Worm (Caenorhabditis elegans) whole organism, L4 larva: ENCODE results near the gene C32H11.3.

Source experiments
- F26F4.8 ChIP-seq: fragments of 200-800 bp; sonication (Bioruptor generic); conservative IDR thresholded peaks from 2 replicates; pipeline ENCODE4 v1.3.6; 2022; ENCODE audit warnings: missing genetic modification characterization, missing compliant biosample characterization
- T26A8.4 ChIP-seq: fragments of 200-800 bp; sonication (Bioruptor generic); IDR thresholded peaks from 2 replicates; pipeline ENCODE4 v1.3.6; 2022; ENCODE audit warnings: missing genetic modification characterization, missing compliant biosample characterization
- ceh-28 ChIP-seq: fragments of 150-350 bp; optimal IDR thresholded peaks from 2 replicates; lab custom pipeline; 2014; ENCODE audit warnings: missing biosample characterization, missing genetic modification reagents, missing genetic modification characterization
- daf-19 ChIP-seq: fragments of 200-800 bp; sonication (Bioruptor generic); conservative IDR thresholded peaks from 2 replicates; pipeline ENCODE4 v1.3.6; 2022; ENCODE audit warnings: missing genetic modification characterization, missing compliant biosample characterization
- egl-27 ChIP-seq: sonication (generic microtip); optimal IDR thresholded peaks from 3 replicates; lab custom pipeline; 2017; ENCODE audit warnings: missing biosample characterization, missing genetic modification reagents, missing genetic modification characterization
- fos-1 ChIP-seq: fragments of 150-350 bp; optimal IDR thresholded peaks from 2 replicates; lab custom pipeline; 2014; ENCODE audit warnings: missing biosample characterization, missing genetic modification characterization
- mdt-29 ChIP-seq: fragments of 200-800 bp; sonication (Bioruptor generic); IDR thresholded peaks from 2 replicates; pipeline ENCODE4 v1.3.6; 2022; ENCODE audit warnings: missing genetic modification reagents, missing genetic modification characterization, missing compliant biosample characterization
- mep-1 ChIP-seq: fragments of 150-350 bp; sonication (generic microtip); optimal IDR thresholded peaks from 3 replicates; lab custom pipeline; 2014; ENCODE audit warnings: missing biosample characterization, missing genetic modification characterization
- nhr-237 ChIP-seq: sonication (generic microtip); optimal IDR thresholded peaks from 2 replicates; lab custom pipeline; 2017; ENCODE audit warnings: missing biosample characterization, missing genetic modification characterization
- nhr-25 ChIP-seq: sonication (generic microtip); optimal IDR thresholded peaks from 2 replicates; lab custom pipeline; 2017; ENCODE audit warnings: missing genetic modification characterization, mild to moderate bottlenecking, missing compliant biosample characterization, antibody characterized with exemption, moderate library complexity, borderline replicate concordance; ENCODE audit not compliant: insufficient read depth
- skn-1 ChIP-seq: fragments of 150-350 bp; optimal IDR thresholded peaks from 2 replicates; lab custom pipeline; 2014; ENCODE audit warnings: missing biosample characterization, missing genetic modification characterization
- snpc-4 ChIP-seq: fragments of 150-350 bp; optimal IDR thresholded peaks from 2 replicates; lab custom pipeline; 2014; ENCODE audit warnings: missing biosample characterization, missing genetic modification characterization

DNA sequence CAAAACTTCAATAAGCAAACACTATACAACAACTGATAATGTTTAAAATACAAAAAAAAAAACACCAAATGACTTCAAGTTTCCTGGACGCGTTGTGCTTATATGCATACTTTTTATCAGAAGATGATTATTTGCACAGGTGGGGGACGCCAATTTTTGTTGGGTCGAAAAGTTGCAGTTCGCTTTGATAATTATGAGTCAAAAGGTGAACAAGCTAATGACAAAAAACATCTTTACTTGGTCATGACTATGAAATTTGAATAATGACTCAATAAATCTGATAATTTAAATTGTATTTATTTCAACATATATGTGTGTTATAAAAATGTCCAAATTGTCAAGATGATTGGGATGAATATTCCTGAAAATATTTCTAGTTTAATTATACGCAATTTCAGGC, 35.2 kb upstream of the C32H11.3 start, which contains the start of gene ZK896.4:
- no peak for TF ChIP-seq fos-1 (tag; lab: Kevin White, UChicago)
- no peak for TF ChIP-seq snpc-4 (tag; lab: Kevin White, UChicago)
- TF ChIP-seq nhr-25 (tag; lab: Kevin White, UChicago) = no peak
- TF ChIP-seq F26F4.8 = no peak
- no peak for TF ChIP-seq ceh-28
- TF ChIP-seq skn-1 (tag; lab: Kevin White, UChicago) = no peak
- TF ChIP-seq daf-19 (GFP tag; lab: Robert Waterston, UW) = no peak
- TF ChIP-seq mdt-29 (GFP tag; lab: Robert Waterston, UW) = no peak
- TF ChIP-seq nhr-237 (tag; lab: Kevin White, UChicago) = no peak
- no peak for TF ChIP-seq egl-27 (tag; lab: Kevin White, UChicago)
- TF ChIP-seq T26A8.4 (GFP tag; lab: Robert Waterston, UW) = no peak
- no peak for TF ChIP-seq mep-1 (tag; lab: Kevin White, UChicago)
